Fruit fly (Drosophila melanogaster) whole organism, embryonic: ENCODE results near the gene CG9173.

Experiments used
- CG11504 ChIP-seq: fragments of 200-800 bp; sonication (Bioruptor generic); optimal IDR thresholded peaks from 3 replicates; lab custom pipeline; 2019; ENCODE audit warnings: missing biosample characterization, mild to moderate bottlenecking, missing genetic modification characterization, moderate library complexity
- CG11723 ChIP-seq: fragments of 200-800 bp; sonication (Bioruptor generic); optimal IDR thresholded peaks from 2 replicates; lab custom pipeline; 2017; ENCODE audit warnings: missing biosample characterization, mild to moderate bottlenecking, missing genetic modification characterization
- CG1529 ChIP-seq: fragments of 200-800 bp; sonication (Bioruptor generic); optimal IDR thresholded peaks from 3 replicates; lab custom pipeline; 2018; ENCODE audit warnings: missing biosample characterization, missing genetic modification characterization
- CG1602 ChIP-seq: fragments of 200-800 bp; sonication (Bioruptor generic); optimal IDR thresholded peaks from 3 replicates; lab custom pipeline; 2016; ENCODE audit warnings: missing biosample characterization, missing genetic modification characterization
- CG1603 ChIP-seq: fragments of 200-800 bp; sonication (Bioruptor generic); optimal IDR thresholded peaks from 2 replicates; lab custom pipeline; 2019; ENCODE audit warnings: missing biosample characterization, mild to moderate bottlenecking, missing genetic modification characterization, moderate library complexity
- CG16815 ChIP-seq: fragments of 200-800 bp; sonication (Bioruptor generic); optimal IDR thresholded peaks from 3 replicates; lab custom pipeline; 2017; ENCODE audit warnings: missing biosample characterization, mild to moderate bottlenecking, missing genetic modification characterization
- CG17912 ChIP-seq: fragments of 200-800 bp; sonication (Bioruptor generic); optimal IDR thresholded peaks from 2 replicates; lab custom pipeline; 2018; ENCODE audit warnings: missing biosample characterization, mild to moderate bottlenecking, missing genetic modification characterization
- CG1792 ChIP-seq: fragments of 200-800 bp; sonication (Bioruptor generic); optimal IDR thresholded peaks from 2 replicates; lab custom pipeline; 2016; ENCODE audit warnings: missing biosample characterization, missing genetic modification characterization
- CG1832 ChIP-seq: fragments of 200-800 bp; sonication (Bioruptor generic); optimal IDR thresholded peaks from 2 replicates; lab custom pipeline; 2017; ENCODE audit warnings: missing biosample characterization, mild to moderate bottlenecking, missing genetic modification characterization, inconsistent platforms
- CG18599 ChIP-seq: fragments of 200-800 bp; sonication (Bioruptor generic); optimal IDR thresholded peaks from 3 replicates; lab custom pipeline; 2017; ENCODE audit warnings: missing biosample characterization, missing genetic modification characterization, mild to moderate bottlenecking, moderate library complexity, missing genetic modification reagents
- CG4282 ChIP-seq: fragments of 200-800 bp; sonication (Bioruptor generic); optimal IDR thresholded peaks from 2 replicates; lab custom pipeline; 2016; ENCODE audit warnings: missing biosample characterization, missing genetic modification characterization
- CG4360 ChIP-seq: fragments of 200-800 bp; sonication (Bioruptor generic); IDR thresholded peaks from 2 replicates; pipeline ENCODE4 v1.3.6; 2022; ENCODE audit warnings: missing biosample characterization, missing genetic modification characterization
- CG6654 ChIP-seq: fragments of 200-800 bp; sonication (Bioruptor generic); optimal IDR thresholded peaks from 2 replicates; lab custom pipeline; 2017; ENCODE audit warnings: missing biosample characterization, mild to moderate bottlenecking, missing genetic modification characterization
- CG7745 ChIP-seq: fragments of 200-800 bp; sonication (Bioruptor generic); optimal IDR thresholded peaks from 2 replicates; lab custom pipeline; 2018; ENCODE audit warnings: missing biosample characterization, mild to moderate bottlenecking, missing genetic modification characterization, moderate library complexity
- CG8281 ChIP-seq: fragments of 200-800 bp; sonication (Bioruptor generic); optimal IDR thresholded peaks from 2 replicates; lab custom pipeline; 2018; ENCODE audit warnings: missing biosample characterization, mild to moderate bottlenecking, missing genetic modification characterization, moderate library complexity
- CG8765 ChIP-seq: fragments of 200-800 bp; sonication (Bioruptor generic); IDR thresholded peaks from 2 replicates; pipeline ENCODE4 v1.3.6; 2022; ENCODE audit warnings: missing biosample characterization, missing genetic modification characterization
- CG8924 ChIP-seq: fragments of 200-800 bp; optimal IDR thresholded peaks from 3 replicates; lab custom pipeline; 2019; ENCODE audit warnings: missing biosample characterization, mild to moderate bottlenecking, missing genetic modification characterization, moderate library complexity
- CG9437 ChIP-seq: fragments of 200-800 bp; sonication (Bioruptor generic); optimal IDR thresholded peaks from 2 replicates; lab custom pipeline; 2018; ENCODE audit warnings: missing biosample characterization, mild to moderate bottlenecking, missing genetic modification characterization
- CG9817 ChIP-seq: fragments of 200-800 bp; sonication (Bioruptor generic); optimal IDR thresholded peaks from 2 replicates; lab custom pipeline; 2018; ENCODE audit warnings: missing biosample characterization, mild to moderate bottlenecking, missing genetic modification characterization, moderate library complexity
- Chrac-16 ChIP-seq: fragments of 200-800 bp; sonication (Bioruptor generic); optimal IDR thresholded peaks from 3 replicates; lab custom pipeline; 2016; ENCODE audit warnings: missing biosample characterization, missing genetic modification characterization
- Dad ChIP-seq: fragments of 200-800 bp; sonication (Bioruptor generic); optimal IDR thresholded peaks from 3 replicates; lab custom pipeline; 2016; ENCODE audit warnings: missing biosample characterization, missing genetic modification characterization
- Dfd ChIP-seq, 2 experiments: fragments of >200 bp; optimal IDR thresholded peaks; 2 replicates each; lab custom pipeline; 2017; ENCODE audit warnings: missing biosample characterization in 2 of 2, missing genetic modification characterization in 2 of 2
- GATAe ChIP-seq: fragments of 200-800 bp; sonication (Bioruptor generic); conservative IDR thresholded peaks from 2 replicates; pipeline ENCODE4 v1.3.6; 2022; ENCODE audit warnings: missing biosample characterization, missing genetic modification characterization
- H15 ChIP-seq: fragments of 200-800 bp; sonication (Bioruptor generic); IDR thresholded peaks from 3 replicates; pipeline ENCODE4 v1.3.6; 2022; ENCODE audit warnings: missing biosample characterization, missing genetic modification characterization
- Nf-YA ChIP-seq: fragments of 200-800 bp; sonication (Bioruptor generic); IDR thresholded peaks from 2 replicates; pipeline ENCODE4 v1.3.6; 2022; ENCODE audit warnings: missing biosample characterization, missing genetic modification characterization
- Ravus ChIP-seq: fragments of 200-800 bp; sonication (Bioruptor generic); IDR thresholded peaks from 2 replicates; pipeline ENCODE4 v1.3.6; 2022; ENCODE audit warnings: missing biosample characterization, missing genetic modification characterization
- Scr ChIP-seq: fragments of 200-800 bp; sonication (Bioruptor generic); IDR thresholded peaks from 2 replicates; pipeline ENCODE4 v1.3.6; 2022; ENCODE audit warnings: missing biosample characterization, missing genetic modification characterization; ENCODE audit not compliant: partially characterized antibody
- Sox102F ChIP-seq: fragments of 200-800 bp; sonication (Bioruptor generic); optimal IDR thresholded peaks from 2 replicates; lab custom pipeline; 2018; ENCODE audit warnings: missing biosample characterization, mild to moderate bottlenecking, missing genetic modification characterization, moderate library complexity
- TFAM ChIP-seq: fragments of 200-800 bp; sonication (Bioruptor generic); optimal IDR thresholded peaks from 2 replicates; lab custom pipeline; 2017; ENCODE audit warnings: missing biosample characterization, missing genetic modification characterization, inconsistent platforms
- Trl ChIP-seq, 3 experiments: fragments of >200 bp in 2 of 3; fragments of 200-800 bp in 1 of 3; sonication (Bioruptor generic) in 1 of 3; optimal IDR thresholded peaks; 2 replicates in 1 of 3; 3 replicates in 2 of 3; lab custom pipeline; 2016 to 2017; ENCODE audit warnings: missing biosample characterization in 1 of 3, missing genetic modification characterization in 1 of 3
- Xrp1 ChIP-seq: fragments of 200-800 bp; sonication (Bioruptor generic); IDR thresholded peaks from 2 replicates; pipeline ENCODE4 v1.3.6; 2022; ENCODE audit warnings: missing biosample characterization, missing genetic modification characterization
- ac ChIP-seq: fragments of 200-800 bp; sonication (Bioruptor generic); optimal IDR thresholded peaks from 3 replicates; lab custom pipeline; 2017; ENCODE audit warnings: missing biosample characterization, mild to moderate bottlenecking, missing genetic modification characterization
- chif ChIP-seq, 2 experiments: fragments of 200-800 bp; sonication (Bioruptor generic); optimal IDR thresholded peaks; 3 replicates each; lab custom pipeline; 2016; ENCODE audit warnings: missing biosample characterization in 2 of 2, missing genetic modification characterization in 2 of 2
- corto ChIP-seq: fragments of 200-800 bp; sonication (Bioruptor generic); optimal IDR thresholded peaks from 2 replicates; lab custom pipeline; 2016; ENCODE audit warnings: missing biosample characterization, mild to moderate bottlenecking, missing genetic modification characterization, moderate library complexity
- disco-r ChIP-seq: fragments of 200-800 bp; sonication (Bioruptor generic); optimal IDR thresholded peaks from 2 replicates; lab custom pipeline; 2016; ENCODE audit warnings: missing biosample characterization, missing genetic modification characterization
- gro ChIP-seq: fragments of 200-800 bp; sonication (Bioruptor generic); optimal IDR thresholded peaks from 2 replicates; lab custom pipeline; 2016; ENCODE audit warnings: missing biosample characterization, missing genetic modification characterization
- hbn ChIP-seq: fragments of 200-800 bp; sonication (Bioruptor generic); IDR thresholded peaks from 2 replicates; pipeline ENCODE4 v1.3.6; 2022; ENCODE audit warnings: missing biosample characterization, missing genetic modification characterization; ENCODE audit not compliant: partially characterized antibody
- hkb ChIP-seq, 2 experiments: fragments of 200-800 bp in 1 of 2; fragments of >200 bp in 1 of 2; sonication (Bioruptor generic) in 1 of 2; IDR thresholded peaks in 1 of 2; optimal IDR thresholded peaks in 1 of 2; 2 replicates each; pipeline versions ENCODE4 v1.3.6 to Lab custom; 2017 to 2022; ENCODE audit warnings: missing biosample characterization in 1 of 2, missing genetic modification characterization in 1 of 2
- jing ChIP-seq: fragments of 200-800 bp; sonication (Bioruptor generic); optimal IDR thresholded peaks from 2 replicates; lab custom pipeline; 2018; ENCODE audit warnings: missing biosample characterization, mild to moderate bottlenecking, missing genetic modification characterization
- pho ChIP-seq: fragments of 200-800 bp; sonication (Bioruptor generic); optimal IDR thresholded peaks from 2 replicates; lab custom pipeline; 2016; ENCODE audit warnings: missing biosample characterization, missing genetic modification characterization
- pita ChIP-seq: fragments of 200-800 bp; sonication (Bioruptor generic); optimal IDR thresholded peaks from 2 replicates; lab custom pipeline; 2017; ENCODE audit warnings: missing biosample characterization, mild to moderate bottlenecking, missing genetic modification characterization
- prd ChIP-seq, 3 experiments: fragments of >200 bp in 2 of 3; fragments of 200-800 bp in 1 of 3; sonication (Bioruptor generic) in 1 of 3; optimal IDR thresholded peaks in 2 of 3; IDR thresholded peaks in 1 of 3; 2 replicates in 2 of 3; 3 replicates in 1 of 3; pipeline versions ENCODE4 v1.3.6 to Lab custom; 2017 to 2022; ENCODE audit warnings: missing biosample characterization in 1 of 3, missing genetic modification characterization in 1 of 3
- ro ChIP-seq: fragments of 200-800 bp; sonication (Bioruptor generic); IDR thresholded peaks from 2 replicates; pipeline ENCODE4 v1.3.6; 2022; ENCODE audit warnings: missing biosample characterization, missing genetic modification characterization
- sens ChIP-seq: fragments of 200-800 bp; sonication (Bioruptor generic); peaks from one replicate; lab custom pipeline; 2016; ENCODE audit warnings: missing biosample characterization, missing genetic modification characterization
- sna ChIP-seq: fragments of 200-800 bp; sonication (Bioruptor generic); IDR thresholded peaks from 2 replicates; pipeline ENCODE4 v1.3.6; 2022; ENCODE audit warnings: missing biosample characterization, missing genetic modification characterization; ENCODE audit not compliant: partially characterized antibody
- so ChIP-seq: fragments of 200-800 bp; sonication (Bioruptor generic); IDR thresholded peaks from 3 replicates; pipeline ENCODE4 v1.3.6; 2022; ENCODE audit warnings: missing biosample characterization, missing genetic modification characterization
- tin ChIP-seq: fragments of 200-800 bp; sonication (Bioruptor generic); optimal IDR thresholded peaks from 3 replicates; lab custom pipeline; 2016; ENCODE audit warnings: missing biosample characterization, missing genetic modification characterization
- tna ChIP-seq: fragments of 200-800 bp; sonication (Bioruptor generic); IDR thresholded peaks from 2 replicates; pipeline ENCODE4 v1.3.6; 2022; ENCODE audit warnings: missing biosample characterization, missing genetic modification characterization; ENCODE audit not compliant: partially characterized antibody
- tx ChIP-seq: fragments of 200-800 bp; sonication (Bioruptor generic); optimal IDR thresholded peaks from 2 replicates; lab custom pipeline; 2016; ENCODE audit warnings: missing biosample characterization, missing genetic modification characterization
- wek ChIP-seq: fragments of 200-800 bp; sonication (Bioruptor generic); optimal IDR thresholded peaks from 3 replicates; lab custom pipeline; 2018; ENCODE audit warnings: missing biosample characterization, mild to moderate bottlenecking, missing genetic modification characterization, moderate library complexity

The CG9173 gene

DNA sequence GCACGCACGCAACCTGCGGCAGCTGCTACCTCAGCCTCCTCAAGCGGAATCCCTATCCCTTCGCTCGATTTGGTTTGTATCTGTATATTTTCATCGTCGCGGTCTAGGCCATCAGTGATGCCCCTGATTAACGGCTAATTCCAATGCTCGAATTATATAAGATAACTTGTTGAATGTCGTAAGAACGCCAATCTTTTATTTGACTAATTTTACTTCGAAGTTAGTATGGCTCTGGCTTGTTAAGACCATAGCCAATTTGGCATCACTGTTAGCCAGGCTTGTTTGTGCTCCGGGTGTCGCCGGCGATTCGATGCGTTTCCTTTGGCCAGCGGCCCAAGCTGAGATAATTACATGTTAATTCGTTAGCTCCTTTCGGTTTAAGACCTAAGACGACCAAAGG lies 9.2 kb downstream of the CG9173 start (continued):
- TF ChIP-seq tx (no peak), CG11504 (tag; lab: Kevin White, UChicago) (no peak), CG4360 (GFP tag; lab: Robert Waterston, UW) (peak; percentile 48; the same call in 1 of the 2 replicates), CG1603 (tag; lab: Kevin White, UChicago) (peak; percentile 86), CG1832 (no peak), Sox102F (GFP tag; lab: Kevin White, UChicago) (peak; percentile 32), CG17912 (GFP tag; lab: Kevin White, UChicago) (no peak), chif (GFP tag; optimal IDR thresholded peaks at IDR 0.05; lab: Kevin White, UChicago) (peak; percentile 17 to 74), TFAM (no peak), CG11723 (no peak), hbn (GFP tag; lab: Robert Waterston, UW) (no peak), CG6654 (GFP tag; lab: Kevin White, UChicago) (no peak), ac (GFP tag; lab: Kevin White, UChicago) (peak; percentile 82), CG8281 (tag; lab: Kevin White, UChicago) (no peak), CG16815 (peak; percentile 63), wek (GFP tag; lab: Kevin White, UChicago) (no peak), ro (GFP tag; lab: Robert Waterston, UW) (no peak), CG8924 (tag; lab: Kevin White, UChicago) (peak; percentile 58), Dfd (GFP tag; optimal IDR thresholded peaks at IDR 0.05; lab: Kevin White, UChicago) (no peak), CG8765 (peak; percentile 92), sna (GFP tag; lab: Robert Waterston, UW) (no peak), CG9817 (tag; lab: Kevin White, UChicago) (no peak), Trl (optimal IDR thresholded peaks at IDR 0.05; lab: Kevin White, UChicago) (no peak), Trl (GFP tag; optimal IDR thresholded peaks at IDR 0.05; lab: Kevin White, UChicago) (peak; percentile 55), Nf-YA (GFP tag; lab: Robert Waterston, UW) (no peak), so (GFP tag; lab: Robert Waterston, UW) (peak; percentile 53; the same call in 1 of the 3 replicates), H15 (GFP tag; lab: Robert Waterston, UW) (peak; percentile 71), pita (GFP tag; lab: Kevin White, UChicago) (no peak), CG18599 (no peak), tin (no peak), sens (GFP tag; lab: Kevin White, UChicago) (peak; percentile 90), CG4282 (GFP tag; lab: Kevin White, UChicago) (no peak), CG9437 (GFP tag; lab: Kevin White, UChicago) (no peak), Scr (GFP tag; lab: Robert Waterston, UW) (no peak), Chrac-16 (peak; percentile 62), CG1602 (GFP tag; lab: Kevin White, UChicago) (peak; percentile 19), tna (no peak), jing (GFP tag; lab: Kevin White, UChicago) (no peak), corto (no peak), gro (no peak), GATAe (no peak), CG1792 (no peak), hkb (optimal IDR thresholded peaks at IDR 0.05; lab: Kevin White, UChicago) (no peak), hkb (GFP tag; IDR thresholded peaks at IDR 0.05; lab: Robert Waterston, UW) (no peak), pho (GFP tag; lab: Kevin White, UChicago) (no peak), CG7745 (tag; lab: Kevin White, UChicago) (no peak), disco-r (GFP tag; lab: Kevin White, UChicago) (no peak), CG1529 (GFP tag; lab: Kevin White, UChicago) (no peak), Xrp1 (peak; percentile 88), Dad (GFP tag; lab: Kevin White, UChicago) (no peak), prd (optimal IDR thresholded peaks at IDR 0.05; lab: Kevin White, UChicago) (no peak), prd (GFP tag; IDR thresholded peaks at IDR 0.05; lab: Robert Waterston, UW) (peak; percentile 92), Ravus (GFP tag; lab: Robert Waterston, UW) (no peak)
